Worm (Caenorhabditis elegans) whole organism, young adult: ENCODE measurements around the gene T20B12.5.

ENCODE experiments used
- aptf-3 ChIP-seq: fragments of 200-800 bp; sonication (Bioruptor generic); IDR thresholded peaks from 2 replicates; pipeline ENCODE4 v1.3.6; 2022; ENCODE audit warnings: missing genetic modification characterization, missing compliant biosample characterization
- athp-1 ChIP-seq: sonication (generic microtip); optimal IDR thresholded peaks from 2 replicates; lab custom pipeline; 2017; ENCODE audit warnings: mild to moderate bottlenecking, missing genetic modification characterization, missing compliant biosample characterization

ce11 chrIII:7375434-7375833 lies 8.5 kb upstream of the T20B12.5 start:
- no peak for TF ChIP-seq athp-1 (tag; lab: Kevin White, UChicago)
- TF ChIP-seq aptf-3 (GFP tag; lab: Robert Waterston, UW), result no peak
